Worm (Caenorhabditis elegans) whole organism, L1 larva: ENCODE results near the gene T04B8.5.

Source experiments
- aha-1 ChIP-seq: fragments of 150-350 bp; optimal IDR thresholded peaks from 2 replicates; lab custom pipeline; 2014; ENCODE audit warnings: missing biosample characterization, missing genetic modification characterization
- hpl-2 ChIP-seq: fragments of 150-350 bp; optimal IDR thresholded peaks from 2 replicates; lab custom pipeline; 2014; ENCODE audit warnings: missing biosample characterization, missing genetic modification reagents, missing genetic modification characterization
- mep-1 ChIP-seq: fragments of 150-350 bp; optimal IDR thresholded peaks from 2 replicates; lab custom pipeline; 2014; ENCODE audit warnings: missing biosample characterization, missing genetic modification characterization
- nhr-11 ChIP-seq: fragments of 150-350 bp; optimal IDR thresholded peaks from 2 replicates; lab custom pipeline; 2014; ENCODE audit warnings: missing biosample characterization, missing genetic modification characterization
- snpc-4 ChIP-seq: fragments of 150-350 bp; optimal IDR thresholded peaks from 2 replicates; lab custom pipeline; 2014; ENCODE audit warnings: missing biosample characterization, missing genetic modification characterization

DNA sequence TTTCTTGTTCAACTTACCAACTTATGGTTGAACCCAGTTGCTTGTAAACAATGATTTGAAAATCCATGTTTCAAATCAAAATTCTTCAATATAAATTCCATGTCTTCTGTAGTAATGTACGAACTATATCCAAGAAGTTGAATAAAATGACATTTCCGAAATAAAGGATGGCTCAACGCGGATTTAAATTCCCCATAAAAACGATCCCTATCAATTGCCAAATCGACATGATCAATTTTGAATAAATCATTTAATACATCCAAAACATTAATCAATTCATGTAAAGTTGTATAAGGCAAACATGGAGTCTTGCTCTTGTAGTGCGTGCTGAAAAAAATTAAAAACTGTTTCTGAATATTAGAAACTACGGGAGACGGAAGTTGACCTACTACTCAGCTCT lies 33.2 kb downstream of the T04B8.5 start, which contains the start of gene W08F4.10:
- TF ChIP-seq snpc-4 (tag; lab: Kevin White, UChicago) (no peak), aha-1 (tag; lab: Kevin White, UChicago) (no peak), mep-1 (tag; lab: Kevin White, UChicago) (no peak), hpl-2 (GFP tag; lab: Kevin White, UChicago) (no peak), nhr-11 (no peak)
